Fruit fly (Drosophila melanogaster): ENCODE results near the gene CG31465.

- TF ChIP-seq Sin3A (optimal IDR thresholded peaks at IDR 0.05) (no peak), ttk (optimal IDR thresholded peaks at IDR 0.05) (no peak), h (optimal IDR thresholded peaks at IDR 0.05) (no peak), insv (optimal IDR thresholded peaks at IDR 0.05) (no peak), psq (optimal IDR thresholded peaks at IDR 0.05) (no peak), Myc (optimal IDR thresholded peaks at IDR 0.05) (no peak)
Measured at dm6 chr3R:21853618-21854573, 26.7 kb upstream of the CG31465 start.
